Fruit fly (Drosophila melanogaster): ENCODE data around the gene Abca3.

The Abca3 gene

DNA sequence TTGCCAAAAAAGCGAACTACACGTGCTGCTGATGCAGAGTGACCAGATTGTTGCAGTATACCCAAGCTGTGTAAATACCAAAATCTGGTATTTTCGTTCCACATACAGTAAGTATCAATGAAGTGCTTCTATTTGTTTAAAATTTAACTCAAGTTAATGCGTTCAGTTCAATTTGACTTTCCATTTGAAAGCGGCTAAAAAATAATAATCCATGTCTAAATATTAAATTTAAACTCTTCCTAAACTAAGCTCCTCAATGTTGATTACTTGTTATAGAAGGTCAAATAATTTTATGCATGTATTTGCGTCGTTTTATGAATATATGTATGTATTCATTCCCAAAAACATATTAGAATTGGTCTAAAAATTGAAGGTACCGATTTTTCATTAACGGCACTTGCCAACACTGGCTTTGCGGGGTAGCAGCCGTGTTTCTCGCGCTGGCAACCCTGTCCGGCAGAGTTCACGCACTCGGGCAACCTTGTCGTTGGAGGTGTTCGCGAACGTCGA, 43.4 kb upstream of the Abca3 start, which contains the start of the genes peng and sol (continued):
- TF ChIP-seq CG8119 (GFP tag; IDR thresholded peaks at IDR 0.05) (peak; percentile 60; the same call in 2 of the 3 replicates), CG10631 (GFP tag; optimal IDR thresholded peaks at IDR 0.05) (peak; percentile 75), CG10669 (GFP tag; optimal IDR thresholded peaks at IDR 0.05) (peak; percentile 65), Ets21C (GFP tag; optimal IDR thresholded peaks at IDR 0.05) (peak; percentile 71), topi (GFP tag; optimal IDR thresholded peaks at IDR 0.05) (peak; percentile 79), spab (GFP tag; optimal IDR thresholded peaks at IDR 0.05) (no peak), dac (GFP tag; optimal IDR thresholded peaks at IDR 0.05) (peak; percentile 50), Sox15 (GFP tag; optimal IDR thresholded peaks at IDR 0.05) (peak; percentile 61), CG6792 (GFP tag; optimal IDR thresholded peaks at IDR 0.05) (peak; percentile 70), cyc (GFP tag; optimal IDR thresholded peaks at IDR 0.05) (peak; percentile 75), Met (GFP tag; optimal IDR thresholded peaks at IDR 0.05) (peak; percentile 81), CG31627 (GFP tag; optimal IDR thresholded peaks at IDR 0.05) (peak; percentile 83), Smox (GFP tag; optimal IDR thresholded peaks at IDR 0.05) (peak; percentile 78), CG9139 (GFP tag; optimal IDR thresholded peaks at IDR 0.05) (no peak), Ets96B (tag; optimal IDR thresholded peaks at IDR 0.05) (peak; percentile 60), achi (GFP tag; optimal IDR thresholded peaks at IDR 0.05) (peak; percentile 70), Lpt (GFP tag; optimal IDR thresholded peaks at IDR 0.05) (peak; percentile 51), eg (GFP tag; IDR thresholded peaks at IDR 0.05) (peak; percentile 64), acj6 (GFP tag; optimal IDR thresholded peaks at IDR 0.05) (peak; percentile 71), fd59A (GFP tag; optimal IDR thresholded peaks at IDR 0.05) (peak; percentile 52), CG1621 (tag; optimal IDR thresholded peaks at IDR 0.05) (peak; percentile 28), CG16779 (tag; optimal IDR thresholded peaks at IDR 0.05) (no peak), vri (GFP tag; optimal IDR thresholded peaks at IDR 0.05) (no peak), CG11294 (GFP tag; IDR thresholded peaks at IDR 0.05) (peak; percentile 23; the same call in 1 of the 2 replicates), Eip75B (GFP tag; optimal IDR thresholded peaks at IDR 0.05) (peak; percentile 77), Gug (GFP tag; IDR thresholded peaks at IDR 0.05) (peak; percentile 53; the same call in 1 of the 2 replicates), Sox102F (GFP tag; optimal IDR thresholded peaks at IDR 0.05) (peak; percentile 72), fd85E (GFP tag; optimal IDR thresholded peaks at IDR 0.05) (no peak), CG6276 (GFP tag; optimal IDR thresholded peaks at IDR 0.05) (no peak), CG6854 (GFP tag; optimal IDR thresholded peaks at IDR 0.05) (no peak), dsx (GFP tag; optimal IDR thresholded peaks at IDR 0.05; ENCODE audit: poor library complexity, severe bottlenecking) (peak; percentile 67), CG6808 (GFP tag; optimal IDR thresholded peaks at IDR 0.05) (peak; percentile 53)

DNA sequence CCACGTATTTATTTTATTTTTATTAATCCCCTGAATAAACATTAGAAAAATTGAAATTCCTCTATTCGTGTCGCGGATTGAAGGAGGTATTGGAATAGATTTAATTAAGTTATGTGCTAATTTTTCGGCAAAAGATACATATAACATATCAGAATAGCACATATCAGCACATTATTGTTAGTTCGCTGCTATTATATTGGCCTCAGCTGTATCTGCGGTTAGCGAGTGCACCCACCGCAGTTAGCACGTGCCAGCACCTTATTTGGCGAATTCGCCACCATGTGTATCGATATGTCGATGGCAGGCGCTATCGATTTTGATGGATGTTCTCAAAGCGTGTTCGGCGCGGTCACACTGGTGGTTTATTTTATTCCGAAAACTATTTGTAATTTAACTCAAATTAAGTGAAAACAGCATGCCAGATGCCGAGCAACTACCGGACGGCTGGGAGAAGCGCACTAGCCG, 38.6 kb upstream of the Abca3 start, which contains the start of gene dod:
TSS of gene dod (plus strand) at position 323 of the 465 bp plus-strand sequence.
- peak; percentile 74; the same call in 2 of the 3 replicates for TF ChIP-seq eg (GFP tag; IDR thresholded peaks at IDR 0.05)
- TF ChIP-seq CG34406 (GFP tag; optimal IDR thresholded peaks at IDR 0.05): peak; percentile 42
- TF ChIP-seq dac (GFP tag; optimal IDR thresholded peaks at IDR 0.05): peak; percentile 6
- no peak for TF ChIP-seq svp (GFP tag)
- TF ChIP-seq Eip93F (GFP tag; optimal IDR thresholded peaks at IDR 0.05): no peak
- peak; percentile 31 for TF ChIP-seq dsx (GFP tag; optimal IDR thresholded peaks at IDR 0.05; ENCODE audit: poor library complexity, severe bottlenecking)
- no peak for TF ChIP-seq fkh (GFP tag; optimal IDR thresholded peaks at IDR 0.05)
- no peak for TF ChIP-seq Sox102F (GFP tag; optimal IDR thresholded peaks at IDR 0.05)
- TF ChIP-seq Met (GFP tag; optimal IDR thresholded peaks at IDR 0.05): no peak
- no peak for TF ChIP-seq Sox15 (GFP tag; optimal IDR thresholded peaks at IDR 0.05)
- no peak for TF ChIP-seq CG6854 (GFP tag; optimal IDR thresholded peaks at IDR 0.05)
- TF ChIP-seq CG1621 (tag; optimal IDR thresholded peaks at IDR 0.05): peak; percentile 58
- no peak for TF ChIP-seq spab (GFP tag; optimal IDR thresholded peaks at IDR 0.05)
- TF ChIP-seq Sox14 (GFP tag; optimal IDR thresholded peaks at IDR 0.05): peak; percentile 66
- TF ChIP-seq Smox (GFP tag; optimal IDR thresholded peaks at IDR 0.05): peak; percentile 53
- peak; percentile 51 for TF ChIP-seq topi (GFP tag; optimal IDR thresholded peaks at IDR 0.05)
- no peak for TF ChIP-seq CG10631 (GFP tag; optimal IDR thresholded peaks at IDR 0.05)
- TF ChIP-seq CG10669 (GFP tag; optimal IDR thresholded peaks at IDR 0.05): no peak
- peak; percentile 14 for TF ChIP-seq fd59A (GFP tag; optimal IDR thresholded peaks at IDR 0.05)
- TF ChIP-seq Gug (GFP tag; IDR thresholded peaks at IDR 0.05): peak; percentile 54
- peak; percentile 54 for TF ChIP-seq Hr4 (GFP tag; optimal IDR thresholded peaks at IDR 0.05)
- TF ChIP-seq lz (GFP tag; optimal IDR thresholded peaks at IDR 0.05): peak; percentile 53
- TF ChIP-seq CG8319 (GFP tag; optimal IDR thresholded peaks at IDR 0.05): no peak
- no peak for TF ChIP-seq Blimp-1 (GFP tag; optimal IDR thresholded peaks at IDR 0.05)
- TF ChIP-seq esn (GFP tag; optimal IDR thresholded peaks at IDR 0.05): peak; percentile 67
- TF ChIP-seq CG8119 (GFP tag; IDR thresholded peaks at IDR 0.05): peak; percentile 64; the same call in 2 of the 3 replicates
- TF ChIP-seq CG3919 (GFP tag; optimal IDR thresholded peaks at IDR 0.05): no peak
- no peak for TF ChIP-seq Eip75B (GFP tag; optimal IDR thresholded peaks at IDR 0.05)
- no peak for TF ChIP-seq Ets21C (GFP tag; optimal IDR thresholded peaks at IDR 0.05)
- no peak for TF ChIP-seq CG16779 (tag; optimal IDR thresholded peaks at IDR 0.05)
- peak; percentile 31 for TF ChIP-seq CG3032 (tag; optimal IDR thresholded peaks at IDR 0.05)
- TF ChIP-seq CG6792 (GFP tag; optimal IDR thresholded peaks at IDR 0.05): peak; percentile 35
- peak; percentile 47 for TF ChIP-seq acj6 (GFP tag; optimal IDR thresholded peaks at IDR 0.05)
- no peak for TF ChIP-seq CG9139 (GFP tag; optimal IDR thresholded peaks at IDR 0.05)
- TF ChIP-seq CG31627 (GFP tag; optimal IDR thresholded peaks at IDR 0.05): peak; percentile 53
- no peak for TF ChIP-seq CG11762 (GFP tag; optimal IDR thresholded peaks at IDR 0.05; ENCODE audit: insufficient read depth)
- TF ChIP-seq CG11294 (GFP tag; IDR thresholded peaks at IDR 0.05): no peak

Measured in whole organism, prepupa.